Worm (Caenorhabditis elegans): ENCODE measurements around the gene mul-1.

DNA sequence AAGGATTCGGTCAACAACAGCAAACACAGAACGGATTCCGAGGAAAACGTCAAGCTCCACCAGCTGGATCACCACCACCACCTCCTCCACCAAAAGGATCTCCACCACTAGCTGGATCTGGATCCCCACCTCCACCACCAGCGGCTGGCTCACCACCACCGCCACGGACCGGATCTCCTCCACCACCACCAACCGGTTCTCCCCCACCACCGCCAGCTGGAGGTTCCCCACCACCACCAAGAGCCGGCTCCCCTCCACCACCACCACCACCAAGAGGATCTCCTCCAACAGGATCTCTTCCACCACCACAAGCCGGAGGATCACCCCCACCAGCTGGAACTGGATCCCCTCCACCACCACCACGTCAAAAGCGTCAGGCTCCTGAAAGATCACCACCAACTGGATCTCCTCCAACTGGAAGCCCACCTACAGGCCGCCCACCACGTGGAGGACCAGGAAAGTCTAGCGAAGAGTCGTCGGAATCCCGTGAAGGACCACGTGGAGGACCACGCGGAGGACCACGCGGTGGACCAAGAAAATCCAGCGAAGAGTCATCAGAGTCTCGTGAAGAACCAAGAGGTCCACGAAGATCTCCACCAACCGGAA is 46.2 kb downstream of the mul-1 start:
- TF ChIP-seq klf-2 (GFP tag; conservative IDR thresholded peaks at IDR 0.05) (no peak), ztf-23 (GFP tag; IDR thresholded peaks at IDR 0.05) (no peak), med-1 (GFP tag; optimal IDR thresholded peaks at IDR 0.05; ENCODE audit: insufficient read depth) (no peak), ztf-29 (GFP tag; IDR thresholded peaks at IDR 0.05) (no peak), T22C8.4 (GFP tag; IDR thresholded peaks at IDR 0.05) (no peak), flt-1 (GFP tag; IDR thresholded peaks at IDR 0.05) (0 out of 2 replicates have a peak, but pooled peaks have one; percentile 26), tab-1 (GFP tag; IDR thresholded peaks at IDR 0.05) (0 out of 2 replicates have a peak, but pooled peaks have one; percentile 38), cog-1 (tag; optimal IDR thresholded peaks at IDR 0.05) (no peak), ref-1 (GFP tag; conservative IDR thresholded peaks at IDR 0.05) (no peak)
